Worm (Caenorhabditis elegans) whole organism, L4/young adult: ENCODE data around the gene K09H11.9.

Experiments
- W03F9.2 ChIP-seq: fragments of 150-350 bp; optimal IDR thresholded peaks from 2 replicates; lab custom pipeline; 2014; ENCODE audit warnings: missing biosample characterization, missing genetic modification characterization
- dao-5 ChIP-seq: sonication (generic microtip); optimal IDR thresholded peaks from 2 replicates; lab custom pipeline; 2016; ENCODE audit warnings: missing genotype, missing genetic modification characterization, moderate library complexity, missing compliant biosample characterization

DNA sequence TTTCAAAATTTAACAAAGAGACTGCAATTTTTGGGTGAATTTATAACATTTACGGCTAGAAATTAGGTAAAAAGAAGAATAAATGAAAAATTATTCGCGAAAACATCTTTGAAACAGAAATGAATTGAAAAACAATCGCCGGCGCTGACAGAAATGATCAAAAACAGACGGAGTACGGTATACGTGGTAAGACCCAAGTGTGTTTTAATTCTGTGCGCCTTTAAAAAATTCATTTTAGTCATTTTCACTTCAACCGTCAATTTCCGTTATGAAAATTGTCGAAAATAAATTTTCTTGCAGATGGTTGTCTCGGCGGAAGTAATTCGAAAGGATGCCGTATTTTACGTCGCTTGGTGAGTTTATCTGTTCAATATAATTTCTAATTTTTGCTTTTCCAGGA lies 39.8 kb upstream of the K09H11.9 start, which contains the start of gene C53A3.3:
- TF ChIP-seq W03F9.2 (tag; lab: Kevin White, UChicago): no peak
- TF ChIP-seq dao-5 (tag; lab: Kevin White, UChicago): no peak
